Worm (Caenorhabditis elegans) whole organism, young adult: ENCODE measurements around the gene ets-7.

Experiments used
- F10E7.11 ChIP-seq: sonication (generic microtip); optimal IDR thresholded peaks from 2 replicates; lab custom pipeline; 2017; ENCODE audit warnings: mild to moderate bottlenecking, missing genetic modification characterization, moderate library complexity, missing compliant biosample characterization
- F49E8.2 ChIP-seq: sonication (generic microtip); optimal IDR thresholded peaks from 3 replicates; lab custom pipeline; 2017; ENCODE audit warnings: missing genetic modification characterization, mild to moderate bottlenecking, missing compliant biosample characterization, antibody characterized with exemption, moderate library complexity; ENCODE audit not compliant: insufficient read depth
- F52B5.7 ChIP-seq: sonication (generic microtip); optimal IDR thresholded peaks from 2 replicates; lab custom pipeline; 2016; ENCODE audit warnings: mild to moderate bottlenecking, missing genetic modification characterization, missing compliant biosample characterization
- bed-2 ChIP-seq: fragments of 200-800 bp; sonication (Bioruptor generic); IDR thresholded peaks from 2 replicates; pipeline ENCODE4 v1.3.6; 2022; ENCODE audit warnings: missing genetic modification reagents, missing genetic modification characterization, missing compliant biosample characterization
- lag-1 ChIP-seq: fragments of 200-800 bp; sonication (Bioruptor generic); IDR thresholded peaks from 2 replicates; pipeline ENCODE4 v1.3.6; 2022; ENCODE audit warnings: missing genetic modification reagents, missing genetic modification characterization, missing compliant biosample characterization
- mcd-1 ChIP-seq: fragments of 200-800 bp; sonication (Bioruptor generic); IDR thresholded peaks from 2 replicates; pipeline ENCODE4 v1.3.6; 2022; ENCODE audit warnings: missing genetic modification reagents, missing genetic modification characterization, missing compliant biosample characterization
- mxl-1 ChIP-seq: sonication (generic microtip); optimal IDR thresholded peaks from 2 replicates; lab custom pipeline; 2016; ENCODE audit warnings: missing genetic modification characterization, missing compliant biosample characterization
- nhr-90 ChIP-seq: sonication (generic microtip); optimal IDR thresholded peaks from 2 replicates; lab custom pipeline; 2016; ENCODE audit warnings: missing genotype, mild to moderate bottlenecking, missing genetic modification characterization, missing compliant biosample characterization
- pha-4 ChIP-seq: fragments of 150-350 bp; sonication (generic microtip); optimal IDR thresholded peaks from 2 replicates; lab custom pipeline; 2014; ENCODE audit warnings: missing biosample characterization, missing genetic modification reagents, missing genetic modification characterization
- rpc-1 ChIP-seq, 2 experiments: fragments of 150-350 bp in 1 of 2; sonication (generic microtip) in 1 of 2; optimal IDR thresholded peaks; 2 replicates each; lab custom pipeline; 2014 to 2018; ENCODE audit warnings: missing biosample characterization in 1 of 2, missing genetic modification characterization in 1 of 2, missing genetic modification reagents in 1 of 2, missing genotype in 1 of 2
- sea-2 ChIP-seq: fragments of 200-800 bp; sonication (Bioruptor generic); IDR thresholded peaks from 2 replicates; pipeline ENCODE4 v1.3.6; 2022; ENCODE audit warnings: missing genetic modification characterization, missing compliant biosample characterization
- snpc-4 ChIP-seq, 5 experiments: fragments of 150-350 bp in 1 of 5; sonication (generic microtip) in 4 of 5; optimal IDR thresholded peaks; 2 replicates each; lab custom pipeline; 2014 to 2018; ENCODE audit warnings: missing genetic modification characterization in 5 of 5, missing biosample characterization in 3 of 5, antibody characterized with exemption in 2 of 5, mild to moderate bottlenecking in 2 of 5, missing compliant biosample characterization in 2 of 5, missing genotype in 2 of 5, moderate library complexity in 2 of 5, missing genetic modification reagents in 1 of 5
- unc-62 ChIP-seq: fragments of 150-350 bp; optimal IDR thresholded peaks from 2 replicates; lab custom pipeline; 2014; ENCODE audit warnings: missing biosample characterization, missing genetic modification reagents, missing genetic modification characterization

DNA sequence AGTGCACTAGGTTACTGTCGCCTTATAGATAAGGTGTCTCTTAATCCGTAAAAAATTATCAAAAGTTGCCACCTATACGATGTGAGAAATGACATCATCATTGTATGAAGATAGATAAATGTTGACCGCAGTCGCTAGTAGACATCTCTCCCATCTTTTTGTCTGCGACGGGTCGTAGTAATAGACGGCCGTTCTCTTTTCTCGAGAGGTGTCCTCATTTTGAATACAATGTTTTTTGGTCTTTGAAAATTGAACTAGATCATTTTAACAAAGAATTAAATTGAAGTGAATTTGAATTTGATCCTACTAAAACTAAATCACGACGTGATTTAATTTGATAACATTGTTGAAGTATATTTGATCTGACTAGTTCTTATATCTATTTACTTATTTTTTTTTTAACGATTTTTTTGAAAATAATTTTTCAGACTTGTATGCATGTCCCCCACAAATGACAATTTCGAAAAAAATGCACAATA, 50.0 kb downstream of the ets-7 start, which contains the start of the genes str-31 and nhr-172:
- TF ChIP-seq mxl-1 (tag; lab: Kevin White, UChicago) (no peak), bed-2 (no peak), sea-2 (no peak), pha-4 (tag; lab: Kevin White, UChicago) (no peak), snpc-4 (GFP tag; optimal IDR thresholded peaks at IDR 0.05; lab: Kevin White, UChicago) (no peak), snpc-4 (tag; optimal IDR thresholded peaks at IDR 0.05; lab: Kevin White, UChicago) (no peak), nhr-90 (tag; lab: Kevin White, UChicago) (no peak), F10E7.11 (tag; lab: Kevin White, UChicago) (no peak), lag-1 (GFP tag; lab: Robert Waterston, UW) (no peak), unc-62 (GFP tag; lab: Kevin White, UChicago) (no peak), F52B5.7 (tag; lab: Kevin White, UChicago) (no peak), rpc-1 (optimal IDR thresholded peaks at IDR 0.05; lab: Kevin White, UChicago) (no peak), rpc-1 (tag; optimal IDR thresholded peaks at IDR 0.05; lab: Kevin White, UChicago) (no peak), F49E8.2 (no peak), mcd-1 (GFP tag; lab: Robert Waterston, UW) (no peak)
